Worm (Caenorhabditis elegans): ENCODE measurements around the gene C06A8.8.

C06A8.8 gene

DNA sequence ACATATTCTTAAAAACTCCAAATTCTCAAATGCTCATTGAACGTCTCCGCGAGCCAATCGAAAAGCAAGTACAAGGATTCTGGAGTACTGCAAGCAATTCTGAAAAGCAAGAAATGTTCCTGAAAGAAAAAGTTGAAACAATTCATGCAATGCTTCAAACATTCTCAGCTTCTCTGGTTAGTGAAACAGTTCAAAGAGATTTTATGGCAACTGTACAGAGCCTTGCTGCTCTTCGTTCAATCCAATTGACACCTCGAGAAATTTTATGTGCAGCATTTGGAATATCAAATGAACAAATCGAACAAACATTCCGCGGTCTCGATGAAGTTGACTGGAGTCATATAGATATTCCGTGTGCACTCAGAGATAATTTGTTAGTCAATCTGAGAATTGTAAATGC lies 35.1 kb downstream of the C06A8.8 start:
- TF ChIP-seq snpc-4 (tag; optimal IDR thresholded peaks at IDR 0.05) (no peak), ces-1 (GFP tag; optimal IDR thresholded peaks at IDR 0.05) (no peak), nhr-76 (tag; optimal IDR thresholded peaks at IDR 0.05) (no peak), hlh-1 (tag; optimal IDR thresholded peaks at IDR 0.05) (no peak), lin-32 (GFP tag; optimal IDR thresholded peaks at IDR 0.05) (no peak)

DNA sequence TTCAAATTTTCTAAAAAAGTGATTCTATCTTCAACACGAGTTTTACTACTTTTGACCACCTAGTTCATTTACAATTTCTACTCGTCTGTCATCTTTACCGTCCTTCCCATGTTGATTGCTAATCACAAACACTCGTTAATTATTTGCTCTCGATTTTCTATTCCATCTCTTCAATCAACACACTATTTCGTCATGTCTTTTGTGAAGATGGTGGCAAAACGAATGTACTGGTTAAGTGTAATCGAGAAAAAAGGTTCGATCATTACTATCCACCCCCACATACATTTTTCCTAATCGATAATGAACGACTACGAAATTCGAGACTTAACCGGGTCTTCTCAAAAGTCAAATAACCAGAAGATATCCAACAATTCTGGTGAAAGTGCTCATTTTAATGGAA lies 47.2 kb downstream of the C06A8.8 start, which contains the start of gene cpna-2:
TSS of gene cpna-2 (plus strand) at position 301 of the 400 bp plus-strand sequence.
- TF ChIP-seq drap-1 (GFP tag; optimal IDR thresholded peaks at IDR 0.05) (no peak), nhr-2 (tag; optimal IDR thresholded peaks at IDR 0.05) (no peak), blmp-1 (tag; optimal IDR thresholded peaks at IDR 0.05) (no peak), ceh-83 (GFP tag; optimal IDR thresholded peaks at IDR 0.05) (no peak), nhr-12 (tag; optimal IDR thresholded peaks at IDR 0.05) (no peak), unc-39 (tag; optimal IDR thresholded peaks at IDR 0.05) (no peak), hlh-1 (tag; optimal IDR thresholded peaks at IDR 0.05) (no peak), sem-2 (GFP tag; optimal IDR thresholded peaks at IDR 0.05) (no peak), pha-4 (tag; optimal IDR thresholded peaks at IDR 0.05) (no peak), bed-3 (GFP tag; optimal IDR thresholded peaks at IDR 0.05) (no peak), elt-3 (tag; optimal IDR thresholded peaks at IDR 0.05) (no peak), M03D4.4 (tag; optimal IDR thresholded peaks at IDR 0.05) (no peak), sptf-1 (tag; optimal IDR thresholded peaks at IDR 0.05) (no peak)

DNA sequence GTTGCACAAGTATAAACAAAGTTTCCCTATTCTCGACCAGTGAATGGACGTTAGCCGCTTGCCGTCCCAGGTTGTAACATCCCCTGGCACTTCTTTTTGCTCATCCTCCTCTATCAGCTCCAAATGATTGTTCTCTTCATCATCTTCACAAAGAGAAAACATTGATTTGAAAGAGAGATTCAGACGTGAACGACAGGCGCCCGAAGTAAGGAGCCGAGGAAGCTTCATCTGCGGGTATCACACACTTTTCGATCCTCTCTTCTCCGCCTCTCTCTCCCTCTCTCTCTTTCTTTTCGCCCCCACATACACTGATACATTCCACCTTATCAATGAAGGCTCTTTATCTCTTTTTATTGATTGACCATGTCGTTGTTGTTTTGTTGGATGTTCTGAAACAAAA lies 49.0 kb downstream of the C06A8.8 start:
- no peak for TF ChIP-seq M03D4.4 (tag; optimal IDR thresholded peaks at IDR 0.05)
- TF ChIP-seq unc-120 (tag; optimal IDR thresholded peaks at IDR 0.05; ENCODE audit: poor library complexity, severe bottlenecking): peak; percentile 81
- TF ChIP-seq unc-62 (GFP tag; optimal IDR thresholded peaks at IDR 0.05): peak; percentile 49
- TF ChIP-seq hlh-1 (tag; optimal IDR thresholded peaks at IDR 0.05): peak; percentile 90

DNA sequence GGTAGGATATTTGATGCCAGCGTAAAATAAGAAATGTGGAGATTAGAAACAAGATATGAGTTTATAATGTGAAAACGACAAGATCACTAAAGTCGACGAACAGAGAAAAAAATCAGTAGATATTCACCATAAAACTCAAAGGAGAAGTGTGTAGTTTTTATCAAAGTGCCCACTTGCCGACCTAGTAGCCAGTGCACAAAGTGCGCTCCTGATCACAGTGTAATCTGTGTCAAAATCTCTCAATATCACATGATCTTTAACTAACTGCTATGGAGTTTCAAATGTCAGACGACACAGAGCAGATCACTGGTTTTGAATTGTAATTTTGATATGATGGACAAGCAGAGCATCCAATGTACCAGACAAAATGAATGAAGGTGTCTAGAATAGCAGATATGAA lies 51.3 kb downstream of the C06A8.8 start:
- TF ChIP-seq lin-13 (tag; optimal IDR thresholded peaks at IDR 0.05): no peak
- TF ChIP-seq unc-120 (tag; optimal IDR thresholded peaks at IDR 0.05; ENCODE audit: poor library complexity, severe bottlenecking): peak; percentile 0
- no peak for TF ChIP-seq ztf-11 (tag; optimal IDR thresholded peaks at IDR 0.05)
- TF ChIP-seq drap-1 (GFP tag; optimal IDR thresholded peaks at IDR 0.05): no peak
- TF ChIP-seq elt-3 (tag; optimal IDR thresholded peaks at IDR 0.05): no peak
- no peak for TF ChIP-seq snpc-4 (tag; optimal IDR thresholded peaks at IDR 0.05)
- no peak for TF ChIP-seq flh-1 (GFP tag; optimal IDR thresholded peaks at IDR 0.05)
- TF ChIP-seq mab-5 (tag; optimal IDR thresholded peaks at IDR 0.05): no peak
- TF ChIP-seq blmp-1 (tag; optimal IDR thresholded peaks at IDR 0.05): no peak
- no peak for TF ChIP-seq elt-1 (tag; optimal IDR thresholded peaks at IDR 0.05; ENCODE audit: borderline replicate concordance, insufficient read depth)
- TF ChIP-seq mep-1 (tag; optimal IDR thresholded peaks at IDR 0.05): no peak
- no peak for TF ChIP-seq unc-39 (tag; optimal IDR thresholded peaks at IDR 0.05)
- no peak for TF ChIP-seq zip-8 (tag; optimal IDR thresholded peaks at IDR 0.05)
- TF ChIP-seq nhr-2 (tag; optimal IDR thresholded peaks at IDR 0.05): no peak
- no peak for TF ChIP-seq mls-2 (tag; optimal IDR thresholded peaks at IDR 0.05)
- no peak for TF ChIP-seq pha-4 (tag; optimal IDR thresholded peaks at IDR 0.05)
- TF ChIP-seq nhr-12 (tag; optimal IDR thresholded peaks at IDR 0.05): no peak
- no peak for TF ChIP-seq nhr-28 (tag; optimal IDR thresholded peaks at IDR 0.05)
- peak; percentile 41 for TF ChIP-seq unc-62 (GFP tag; optimal IDR thresholded peaks at IDR 0.05)
- TF ChIP-seq bed-3 (GFP tag; optimal IDR thresholded peaks at IDR 0.05): no peak
- no peak for TF ChIP-seq ces-1 (GFP tag; optimal IDR thresholded peaks at IDR 0.05)
- peak; percentile 24 for TF ChIP-seq hlh-1 (tag; optimal IDR thresholded peaks at IDR 0.05)
- TF ChIP-seq ham-2 (GFP tag; optimal IDR thresholded peaks at IDR 0.05): no peak
- TF ChIP-seq lin-32 (GFP tag; optimal IDR thresholded peaks at IDR 0.05): no peak
- TF ChIP-seq lsy-2 (tag; optimal IDR thresholded peaks at IDR 0.05): no peak

DNA sequence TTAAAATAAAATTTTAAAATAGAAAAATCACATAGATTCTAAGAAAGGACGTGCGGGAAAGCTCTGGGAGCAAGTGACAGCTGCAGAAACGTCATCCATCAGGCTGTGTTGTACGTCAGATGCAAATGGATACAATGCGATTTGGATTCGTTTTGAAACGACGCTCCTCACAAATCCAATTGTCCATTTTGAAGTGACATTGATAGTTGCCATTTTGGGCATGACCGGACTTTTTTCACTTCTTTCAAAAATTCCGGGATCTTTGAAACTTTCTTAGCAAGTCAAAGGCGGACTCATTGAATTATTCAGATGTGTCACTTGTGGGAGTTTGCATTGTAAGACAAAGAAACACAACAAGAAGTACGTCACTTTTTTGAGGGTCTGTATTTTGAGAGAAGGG lies 52.8 kb downstream of the C06A8.8 start:
- TF ChIP-seq nhr-237 (tag; optimal IDR thresholded peaks at IDR 0.05) (no peak), ces-1 (GFP tag; optimal IDR thresholded peaks at IDR 0.05) (peak; percentile 84)

DNA sequence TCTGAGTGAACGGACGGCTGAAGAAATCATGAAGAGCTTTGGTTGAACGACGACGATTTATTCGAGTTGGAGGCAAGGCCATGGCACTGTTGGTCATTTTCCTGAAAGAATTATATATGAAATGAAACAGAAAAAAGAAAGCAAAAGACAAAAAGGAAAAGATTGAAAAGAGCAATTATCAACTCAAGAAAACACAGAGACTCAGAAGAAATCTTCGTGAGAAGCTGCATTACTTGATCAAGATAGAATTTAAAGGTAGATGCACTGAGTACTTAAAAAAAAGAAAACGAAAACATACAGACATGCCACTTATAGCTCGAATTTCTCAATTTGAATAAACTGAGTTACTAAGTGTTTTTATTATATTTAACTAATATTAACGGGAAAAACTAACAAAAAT lies 53.3 kb downstream of the C06A8.8 start, which contains the start of gene cpna-5:
TSS of gene cpna-5 (minus strand) at position 101 of the 400 bp plus-strand sequence.
- TF ChIP-seq pha-4 (tag; optimal IDR thresholded peaks at IDR 0.05): no peak
- TF ChIP-seq drap-1 (GFP tag; optimal IDR thresholded peaks at IDR 0.05): no peak
- no peak for TF ChIP-seq mls-2 (tag; optimal IDR thresholded peaks at IDR 0.05)
- no peak for TF ChIP-seq lin-13 (tag; optimal IDR thresholded peaks at IDR 0.05)
- TF ChIP-seq ceh-83 (GFP tag; optimal IDR thresholded peaks at IDR 0.05): no peak
- no peak for TF ChIP-seq mep-1 (tag; optimal IDR thresholded peaks at IDR 0.05)
- TF ChIP-seq ztf-11 (tag; optimal IDR thresholded peaks at IDR 0.05): no peak
- no peak for TF ChIP-seq nhr-28 (tag; optimal IDR thresholded peaks at IDR 0.05)
- TF ChIP-seq sptf-1 (tag; optimal IDR thresholded peaks at IDR 0.05): no peak
- no peak for TF ChIP-seq ham-2 (GFP tag; optimal IDR thresholded peaks at IDR 0.05)
- no peak for TF ChIP-seq sem-2 (GFP tag; optimal IDR thresholded peaks at IDR 0.05)
- TF ChIP-seq flh-1 (GFP tag; optimal IDR thresholded peaks at IDR 0.05): no peak
- no peak for TF ChIP-seq M03D4.4 (tag; optimal IDR thresholded peaks at IDR 0.05)
- TF ChIP-seq blmp-1 (tag; optimal IDR thresholded peaks at IDR 0.05): no peak
- TF ChIP-seq ceh-43 (GFP tag; optimal IDR thresholded peaks at IDR 0.05): no peak
- TF ChIP-seq unc-120 (tag; optimal IDR thresholded peaks at IDR 0.05; ENCODE audit: poor library complexity, severe bottlenecking): no peak
